Worm (Caenorhabditis elegans) whole organism, mixed stage, embryonic: ENCODE data around the gene F41E6.12.

Source experiments
- M03D4.4 ChIP-seq: sonication (generic microtip); optimal IDR thresholded peaks from 2 replicates; lab custom pipeline; 2017; ENCODE audit warnings: mild to moderate bottlenecking, missing genetic modification characterization, missing compliant biosample characterization
- bed-3 ChIP-seq: fragments of 200-800 bp; sonication (Bioruptor generic); optimal IDR thresholded peaks from 3 replicates; lab custom pipeline; 2018; ENCODE audit warnings: mild to moderate bottlenecking, missing genetic modification characterization, moderate library complexity, missing compliant biosample characterization
- blmp-1 ChIP-seq: fragments of 150-350 bp; optimal IDR thresholded peaks from 2 replicates; lab custom pipeline; 2014; ENCODE audit warnings: missing biosample characterization, missing genetic modification characterization
- ceh-39 ChIP-seq: fragments of 150-350 bp; optimal IDR thresholded peaks from 2 replicates; lab custom pipeline; 2014; ENCODE audit warnings: missing biosample characterization, missing genetic modification characterization
- ceh-43 ChIP-seq: fragments of 200-800 bp; sonication (Bioruptor generic); optimal IDR thresholded peaks from 2 replicates; lab custom pipeline; 2018; ENCODE audit warnings: mild to moderate bottlenecking, missing genetic modification characterization, moderate library complexity, missing compliant biosample characterization
- ceh-83 ChIP-seq: fragments of 200-800 bp; sonication (Bioruptor generic); optimal IDR thresholded peaks from 2 replicates; lab custom pipeline; 2018; ENCODE audit warnings: mild to moderate bottlenecking, missing genetic modification characterization, missing compliant biosample characterization
- ces-1 ChIP-seq: fragments of 150-350 bp; optimal IDR thresholded peaks from 2 replicates; lab custom pipeline; 2014; ENCODE audit warnings: missing biosample characterization, missing genetic modification reagents, missing genetic modification characterization
- cnd-1 ChIP-seq: fragments of 200-800 bp; sonication (Bioruptor generic); optimal IDR thresholded peaks from 2 replicates; lab custom pipeline; 2018; ENCODE audit warnings: mild to moderate bottlenecking, missing genetic modification characterization, missing compliant biosample characterization
- drap-1 ChIP-seq: fragments of 200-800 bp; sonication (Bioruptor generic); optimal IDR thresholded peaks from 3 replicates; lab custom pipeline; 2018; ENCODE audit warnings: mild to moderate bottlenecking, missing genetic modification characterization, missing compliant biosample characterization
- elt-1 ChIP-seq: sonication (generic microtip); optimal IDR thresholded peaks from 2 replicates; lab custom pipeline; 2017; ENCODE audit warnings: missing genetic modification characterization, mild to moderate bottlenecking, missing compliant biosample characterization, antibody characterized with exemption, moderate library complexity, borderline replicate concordance; ENCODE audit not compliant: insufficient read depth
- elt-3 ChIP-seq: fragments of 150-350 bp; optimal IDR thresholded peaks from 2 replicates; lab custom pipeline; 2014; ENCODE audit warnings: missing biosample characterization, missing genetic modification characterization
- flh-1 ChIP-seq: fragments of 200-800 bp; sonication (Bioruptor generic); optimal IDR thresholded peaks from 2 replicates; lab custom pipeline; 2018; ENCODE audit warnings: mild to moderate bottlenecking, missing genetic modification characterization, moderate library complexity, missing compliant biosample characterization
- ham-2 ChIP-seq: fragments of 200-800 bp; sonication (Bioruptor generic); optimal IDR thresholded peaks from 2 replicates; lab custom pipeline; 2018; ENCODE audit warnings: mild to moderate bottlenecking, missing genetic modification characterization, missing compliant biosample characterization
- hlh-1 ChIP-seq: fragments of 150-350 bp; optimal IDR thresholded peaks from 2 replicates; lab custom pipeline; 2014; ENCODE audit warnings: missing biosample characterization, missing genetic modification reagents, missing genetic modification characterization
- lin-13 ChIP-seq: fragments of 150-350 bp; optimal IDR thresholded peaks from 2 replicates; lab custom pipeline; 2014; ENCODE audit warnings: missing biosample characterization, missing genetic modification characterization
- lin-32 ChIP-seq: fragments of 200-800 bp; sonication (Bioruptor generic); optimal IDR thresholded peaks from 2 replicates; lab custom pipeline; 2018; ENCODE audit warnings: mild to moderate bottlenecking, missing genetic modification characterization, missing compliant biosample characterization
- lsy-2 ChIP-seq: fragments of 150-350 bp; optimal IDR thresholded peaks from 2 replicates; lab custom pipeline; 2014; ENCODE audit warnings: missing biosample characterization, missing genetic modification characterization
- mab-5 ChIP-seq: fragments of 150-350 bp; optimal IDR thresholded peaks from 2 replicates; lab custom pipeline; 2014; ENCODE audit warnings: missing biosample characterization, missing genetic modification characterization
- mep-1 ChIP-seq: fragments of 150-350 bp; optimal IDR thresholded peaks from 2 replicates; lab custom pipeline; 2017; ENCODE audit warnings: missing biosample characterization, missing genetic modification reagents, missing genetic modification characterization, inconsistent platforms
- mls-2 ChIP-seq: sonication (generic microtip); optimal IDR thresholded peaks from 2 replicates; lab custom pipeline; 2016; ENCODE audit warnings: mild to moderate bottlenecking, missing genetic modification characterization, moderate library complexity, missing compliant biosample characterization
- nhr-12 ChIP-seq: fragments of 150-350 bp; optimal IDR thresholded peaks from 2 replicates; lab custom pipeline; 2014; ENCODE audit warnings: missing biosample characterization, missing genetic modification characterization
- nhr-2 ChIP-seq: fragments of 150-350 bp; optimal IDR thresholded peaks from 2 replicates; lab custom pipeline; 2014; ENCODE audit warnings: missing biosample characterization, missing genetic modification characterization
- nhr-237 ChIP-seq: fragments of 150-350 bp; optimal IDR thresholded peaks from 2 replicates; lab custom pipeline; 2014; ENCODE audit warnings: missing biosample characterization, missing genetic modification characterization
- nhr-28 ChIP-seq: fragments of 150-350 bp; optimal IDR thresholded peaks from 2 replicates; lab custom pipeline; 2014; ENCODE audit warnings: missing biosample characterization, missing genetic modification characterization
- nhr-76 ChIP-seq: sonication (generic microtip); optimal IDR thresholded peaks from 2 replicates; lab custom pipeline; 2017; ENCODE audit warnings: missing biosample characterization, missing genetic modification characterization
- pha-4 ChIP-seq: fragments of 150-350 bp; optimal IDR thresholded peaks from 2 replicates; lab custom pipeline; 2018; ENCODE audit warnings: missing biosample characterization, missing genetic modification reagents, missing genetic modification characterization
- sem-2 ChIP-seq: fragments of 200-800 bp; sonication (Bioruptor generic); optimal IDR thresholded peaks from 2 replicates; lab custom pipeline; 2018; ENCODE audit warnings: mild to moderate bottlenecking, missing genetic modification characterization, missing compliant biosample characterization
- snpc-4 ChIP-seq: fragments of 150-350 bp; optimal IDR thresholded peaks from 2 replicates; lab custom pipeline; 2014; ENCODE audit warnings: missing biosample characterization, missing genetic modification characterization
- sptf-1 ChIP-seq: sonication (generic microtip); optimal IDR thresholded peaks from 2 replicates; lab custom pipeline; 2017; ENCODE audit warnings: mild to moderate bottlenecking, missing genetic modification characterization, moderate library complexity, missing compliant biosample characterization
- tbx-8 ChIP-seq: fragments of 200-800 bp; sonication (Bioruptor generic); optimal IDR thresholded peaks from 2 replicates; lab custom pipeline; 2018; ENCODE audit warnings: mild to moderate bottlenecking, missing genetic modification characterization, moderate library complexity, missing compliant biosample characterization
- unc-120 ChIP-seq: sonication (generic microtip); optimal IDR thresholded peaks from 2 replicates; lab custom pipeline; 2017; ENCODE audit warnings: missing genetic modification characterization, missing compliant biosample characterization; ENCODE audit not compliant: poor library complexity, severe bottlenecking
- unc-39 ChIP-seq: fragments of 150-350 bp; optimal IDR thresholded peaks from 2 replicates; lab custom pipeline; 2014; ENCODE audit warnings: missing biosample characterization, missing genetic modification characterization
- unc-62 ChIP-seq: fragments of 150-350 bp; optimal IDR thresholded peaks from 2 replicates; lab custom pipeline; 2014; ENCODE audit warnings: missing biosample characterization, missing genetic modification reagents, missing genetic modification characterization
- zip-8 ChIP-seq: fragments of 150-350 bp; optimal IDR thresholded peaks from 2 replicates; lab custom pipeline; 2014; ENCODE audit warnings: missing biosample characterization, missing genetic modification characterization
- ztf-11 ChIP-seq: fragments of 150-350 bp; optimal IDR thresholded peaks from 2 replicates; lab custom pipeline; 2014; ENCODE audit warnings: missing biosample characterization, missing genetic modification characterization

The F41E6.12 gene

DNA sequence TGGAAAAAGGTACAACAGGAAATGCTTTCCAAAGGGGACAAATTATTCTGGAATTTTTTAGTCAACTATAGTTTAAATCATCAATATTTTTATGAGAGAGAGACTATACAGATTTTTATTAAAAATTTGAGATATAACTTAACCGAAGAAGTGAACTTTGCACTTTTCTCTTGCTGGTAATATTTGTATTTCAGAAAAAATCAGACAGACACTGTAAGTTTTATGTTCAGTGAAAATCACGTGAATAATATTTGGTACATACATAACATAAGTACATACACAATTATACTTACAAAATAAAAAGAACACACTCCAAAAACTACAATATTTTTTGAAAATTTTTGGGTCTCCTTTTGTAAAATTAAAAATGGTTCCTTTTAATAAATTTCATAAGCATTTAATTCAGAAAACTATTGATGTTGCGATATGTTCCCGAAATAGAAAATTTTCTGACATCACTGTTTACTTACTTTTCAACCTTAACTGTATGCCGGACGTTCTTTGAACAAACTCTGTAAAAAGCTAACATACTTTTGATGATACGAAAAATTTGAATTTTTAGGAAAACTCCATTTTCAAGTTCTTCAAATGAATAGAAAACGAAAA, 8.8 kb upstream of the F41E6.12 start, which contains the start of the genes F28A12.10 and acd-4:
Gene F28A12.10, minus strand, starts transcription at position 101 of the 606 bp plus-strand sequence.
Gene acd-4, plus strand, starts transcription at position 556 of the 606 bp plus-strand sequence.
- TF ChIP-seq nhr-76 (tag; lab: Kevin White, UChicago) (no peak), ceh-39 (tag; lab: Kevin White, UChicago) (no peak), mep-1 (tag; lab: Kevin White, UChicago) (no peak), ceh-43 (GFP tag; lab: Kevin White, UChicago) (no peak), nhr-2 (tag; lab: Kevin White, UChicago) (no peak), ceh-83 (no peak), zip-8 (tag; lab: Kevin White, UChicago) (no peak), nhr-28 (no peak), drap-1 (no peak), sem-2 (no peak), bed-3 (no peak), M03D4.4 (tag; lab: Kevin White, UChicago) (no peak), mab-5 (tag; lab: Kevin White, UChicago) (no peak), mls-2 (no peak), cnd-1 (tag; lab: Kevin White, UChicago) (no peak), nhr-12 (tag; lab: Kevin White, UChicago) (no peak), unc-120 (no peak), pha-4 (tag; lab: Kevin White, UChicago) (no peak), flh-1 (GFP tag; lab: Kevin White, UChicago) (no peak), sptf-1 (no peak)

ce11 chrV:8636907-8637306, 8.0 kb upstream of the F41E6.12 start, which contains the start of gene grl-12:
Gene grl-12 (minus strand): TSS chrV:8637007.
- TF ChIP-seq sem-2 (no peak), nhr-12 (tag; lab: Kevin White, UChicago) (no peak), mab-5 (tag; lab: Kevin White, UChicago) (no peak), unc-39 (tag; lab: Kevin White, UChicago) (no peak)

ce11 chrV:8635575-8635974, 6.6 kb upstream of the F41E6.12 start, which contains the start of gene oac-29:
Gene oac-29 (minus strand): TSS chrV:8635675.
- no peak for TF ChIP-seq ceh-39 (tag; lab: Kevin White, UChicago)
- no peak for TF ChIP-seq hlh-1 (tag; lab: Kevin White, UChicago)
- no peak for TF ChIP-seq mls-2
- no peak for TF ChIP-seq snpc-4 (tag; lab: Kevin White, UChicago)
- no peak for TF ChIP-seq mep-1 (tag; lab: Kevin White, UChicago)
- TF ChIP-seq nhr-76 (tag; lab: Kevin White, UChicago): no peak
- TF ChIP-seq M03D4.4 (tag; lab: Kevin White, UChicago): no peak
- TF ChIP-seq lsy-2 (tag; lab: Kevin White, UChicago): no peak
- TF ChIP-seq tbx-8: no peak
- TF ChIP-seq unc-62 (GFP tag; lab: Kevin White, UChicago): no peak

ce11 chrV:8632788-8633187, 3.9 kb upstream of the F41E6.12 start:
- TF ChIP-seq mls-2 (no peak), drap-1 (no peak), ztf-11 (tag; lab: Kevin White, UChicago) (no peak), nhr-28 (no peak), zip-8 (tag; lab: Kevin White, UChicago) (no peak), tbx-8 (no peak), cnd-1 (tag; lab: Kevin White, UChicago) (no peak)

DNA sequence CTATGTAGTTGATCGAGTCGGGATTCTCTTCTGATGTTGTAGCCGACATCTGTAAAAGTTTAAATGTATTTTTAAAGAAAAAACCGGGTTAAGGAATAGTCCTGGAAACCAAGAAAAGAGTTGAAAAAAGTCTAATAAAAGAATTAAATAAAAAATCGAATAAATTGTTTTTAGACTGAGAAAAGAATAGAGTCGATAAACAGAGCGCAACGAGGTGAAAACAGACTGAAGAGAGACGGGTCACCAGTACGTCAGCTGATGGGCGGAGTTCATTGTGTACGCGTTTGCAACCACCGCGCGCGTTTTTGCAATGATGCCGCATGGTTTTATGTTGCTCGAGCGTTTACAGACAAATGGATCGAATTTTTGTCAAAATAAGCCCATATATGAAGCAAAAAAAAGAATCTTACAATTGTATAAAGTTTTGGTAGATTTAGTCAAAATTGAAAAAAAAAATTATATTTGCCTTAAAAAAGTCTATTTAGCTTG, 2.4 kb upstream of the F41E6.12 start, which contains the start of gene atg-18:
Gene atg-18, minus strand, starts transcription at position 51 of the 489 bp plus-strand sequence.
- TF ChIP-seq nhr-28 (no peak), tbx-8 (no peak), blmp-1 (tag; lab: Kevin White, UChicago) (peak; percentile 41), nhr-12 (tag; lab: Kevin White, UChicago) (no peak), ztf-11 (tag; lab: Kevin White, UChicago) (peak; percentile 10), pha-4 (tag; lab: Kevin White, UChicago) (peak; percentile 36), mls-2 (no peak), snpc-4 (tag; lab: Kevin White, UChicago) (no peak), cnd-1 (tag; lab: Kevin White, UChicago) (peak; percentile 53), lin-32 (GFP tag; lab: Kevin White, UChicago) (peak; percentile 18), unc-39 (tag; lab: Kevin White, UChicago) (no peak), ceh-83 (peak; percentile 75), ces-1 (GFP tag; lab: Kevin White, UChicago) (no peak), unc-62 (GFP tag; lab: Kevin White, UChicago) (peak; percentile 18), bed-3 (peak; percentile 22), mep-1 (tag; lab: Kevin White, UChicago) (peak; percentile 45), lsy-2 (tag; lab: Kevin White, UChicago) (peak; percentile 39), drap-1 (peak; percentile 62), sem-2 (no peak), ceh-43 (GFP tag; lab: Kevin White, UChicago) (peak; percentile 67), ham-2 (GFP tag; lab: Kevin White, UChicago) (peak; percentile 18), ceh-39 (tag; lab: Kevin White, UChicago) (peak; percentile 12), flh-1 (GFP tag; lab: Kevin White, UChicago) (no peak), sptf-1 (no peak), nhr-2 (tag; lab: Kevin White, UChicago) (peak; percentile 11), M03D4.4 (tag; lab: Kevin White, UChicago) (no peak), mab-5 (tag; lab: Kevin White, UChicago) (peak; percentile 52), lin-13 (tag; lab: Kevin White, UChicago) (peak; percentile 50), elt-3 (tag; lab: Kevin White, UChicago) (no peak), hlh-1 (tag; lab: Kevin White, UChicago) (peak; percentile 86), zip-8 (tag; lab: Kevin White, UChicago) (no peak), unc-120 (peak; percentile 33), elt-1 (tag; lab: Kevin White, UChicago) (no peak), nhr-237 (tag; lab: Kevin White, UChicago) (peak; percentile 11), nhr-76 (tag; lab: Kevin White, UChicago) (no peak)
- TF ChIP-seq, all 35 proteins: peak for 20
